Worm (Caenorhabditis elegans) whole organism, L1 larva: ENCODE results near the gene fmi-1.

Source experiments
- aly-2 ChIP-seq: fragments of 150-350 bp; optimal IDR thresholded peaks from 2 replicates; lab custom pipeline; 2014; ENCODE audit warnings: missing biosample characterization, missing genetic modification characterization
- efl-3 ChIP-seq: fragments of 200-800 bp; sonication (Bioruptor generic); optimal IDR thresholded peaks from 2 replicates; lab custom pipeline; 2018; ENCODE audit warnings: mild to moderate bottlenecking, missing genetic modification characterization, missing compliant biosample characterization
- elt-3 ChIP-seq, 6 experiments: fragments of 150-350 bp in 1 of 6; sonication (generic microtip); optimal IDR thresholded peaks; 2 replicates each; lab custom pipeline; 2017 to 2018; ENCODE audit warnings: missing biosample characterization in 6 of 6, missing genetic modification characterization in 6 of 6, inconsistent platforms in 1 of 6
- hlh-4 ChIP-seq: sonication (generic microtip); optimal IDR thresholded peaks from 2 replicates; lab custom pipeline; 2016; ENCODE audit warnings: mild to moderate bottlenecking, missing genetic modification characterization, missing compliant biosample characterization
- hpl-2 ChIP-seq: fragments of 150-350 bp; optimal IDR thresholded peaks from 2 replicates; lab custom pipeline; 2014; ENCODE audit warnings: missing biosample characterization, missing genetic modification reagents, missing genetic modification characterization
- lin-13 ChIP-seq: fragments of 150-350 bp; optimal IDR thresholded peaks from 2 replicates; lab custom pipeline; 2014; ENCODE audit warnings: missing biosample characterization, missing genetic modification reagents, missing genetic modification characterization
- nhr-12 ChIP-seq: sonication (generic microtip); optimal IDR thresholded peaks from 2 replicates; lab custom pipeline; 2017; ENCODE audit warnings: missing biosample characterization, missing genetic modification characterization
- nhr-19 ChIP-seq: fragments of 200-800 bp; sonication (Bioruptor generic); conservative IDR thresholded peaks from 2 replicates; pipeline ENCODE4 v1.3.6; 2022; ENCODE audit warnings: missing genetic modification characterization, missing compliant biosample characterization
- snpc-4 ChIP-seq: fragments of 150-350 bp; optimal IDR thresholded peaks from 2 replicates; lab custom pipeline; 2014; ENCODE audit warnings: missing biosample characterization, missing genetic modification characterization
- unc-62 ChIP-seq: fragments of 150-350 bp; optimal IDR thresholded peaks from 2 replicates; lab custom pipeline; 2014; ENCODE audit warnings: missing biosample characterization, missing genetic modification reagents, missing genetic modification characterization
- ztf-11 ChIP-seq, 2 experiments: sonication (generic microtip); optimal IDR thresholded peaks; 2 replicates each; lab custom pipeline; 2016 to 2017; ENCODE audit warnings: missing genetic modification characterization in 2 of 2, missing biosample characterization in 1 of 2, missing compliant biosample characterization in 1 of 2

DNA sequence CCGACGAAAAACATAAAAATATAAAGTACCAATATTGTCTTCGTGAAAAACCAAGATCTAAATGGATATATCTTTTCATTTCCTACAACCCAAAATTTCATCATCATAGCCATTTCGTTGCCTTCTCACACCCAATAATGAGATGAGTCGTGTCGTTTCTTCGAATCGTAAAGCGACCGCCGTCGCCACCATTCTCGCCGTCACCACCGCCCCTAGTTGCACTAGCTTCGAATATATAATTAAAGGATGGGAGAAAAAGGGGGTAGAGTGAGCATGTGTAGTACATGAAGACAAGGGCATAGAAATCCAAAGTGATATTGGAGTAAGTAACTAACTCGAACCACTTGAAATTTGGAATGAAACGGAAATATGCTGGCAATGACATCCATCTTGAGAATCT lies 3.4 kb downstream of the fmi-1 start:
- TF ChIP-seq aly-2, result no peak
- no peak for TF ChIP-seq nhr-19 (GFP tag; lab: Robert Waterston, UW)
- TF ChIP-seq hlh-4 (tag; lab: Kevin White, UChicago), result no peak
- TF ChIP-seq snpc-4 (tag; lab: Kevin White, UChicago), result no peak
- TF ChIP-seq ztf-11 (tag; optimal IDR thresholded peaks at IDR 0.05; lab: Kevin White, UChicago), result no peak
- no peak for TF ChIP-seq nhr-12 (tag; lab: Kevin White, UChicago)
- no peak for TF ChIP-seq lin-13 (GFP tag; lab: Kevin White, UChicago)
- no peak for TF ChIP-seq elt-3 (tag; optimal IDR thresholded peaks at IDR 0.05; lab: Kevin White, UChicago)
- TF ChIP-seq unc-62 (GFP tag; lab: Kevin White, UChicago), result no peak
- no peak for TF ChIP-seq hpl-2
- no peak for TF ChIP-seq efl-3 (GFP tag; lab: Kevin White, UChicago)
